Fruit fly (Drosophila melanogaster) whole organism: Measurements from ENCODE around the gene pum.

Experiments
- EcR ChIP-seq, 2 experiments: fragments of >200 bp; optimal IDR thresholded peaks; 2 replicates each; lab custom pipeline; 2017; ENCODE audit warnings: missing biosample characterization in 2 of 2, missing genetic modification characterization in 2 of 2, missing genetic modification reagents in 2 of 2
- pan ChIP-seq: fragments of >200 bp; optimal IDR thresholded peaks from 2 replicates; lab custom pipeline; 2017
- psq ChIP-seq: fragments of >200 bp; optimal IDR thresholded peaks from 2 replicates; lab custom pipeline; 2017

DNA sequence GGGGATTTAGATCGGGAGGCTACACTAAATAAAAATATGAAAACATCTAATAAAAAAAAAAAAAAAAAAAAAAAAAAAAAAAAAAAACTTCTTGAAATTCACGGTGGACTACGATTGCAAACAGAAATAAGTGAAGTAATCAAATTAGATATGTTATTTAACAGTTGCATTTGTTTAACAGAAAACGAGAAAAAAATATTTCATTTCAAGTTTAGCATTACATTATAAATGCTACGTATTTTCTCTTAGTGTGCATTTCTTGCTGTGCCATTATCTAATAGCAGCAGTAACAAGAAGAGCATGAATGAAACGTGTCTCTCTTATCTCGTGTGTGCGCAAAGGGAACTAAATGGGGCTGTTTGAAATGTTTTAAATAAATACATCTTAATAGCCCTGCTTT is 12.7 kb downstream of the pum start:
- no peak for TF ChIP-seq EcR (GFP tag; optimal IDR thresholded peaks at IDR 0.05; lab: Kevin White, UChicago)
- no peak for TF ChIP-seq psq
- no peak for TF ChIP-seq pan
